Worm (Caenorhabditis elegans) whole organism, L4 larva: ENCODE data around the gene tor-2.

Source experiments
- F26F4.8 ChIP-seq: fragments of 200-800 bp; sonication (Bioruptor generic); conservative IDR thresholded peaks from 2 replicates; pipeline ENCODE4 v1.3.6; 2022; ENCODE audit warnings: missing genetic modification characterization, missing compliant biosample characterization
- ZK546.5 ChIP-seq, 2 experiments: sonication (generic microtip); optimal IDR thresholded peaks; 2 replicates each; lab custom pipeline; 2017; ENCODE audit warnings: missing biosample characterization in 2 of 2, missing genetic modification characterization in 2 of 2
- ama-1 ChIP-seq: fragments of 150-350 bp; optimal IDR thresholded peaks from 2 replicates; lab custom pipeline; 2014; ENCODE audit warnings: inconsistent platforms, mixed read lengths
- attf-4 ChIP-seq: sonication (generic microtip); optimal IDR thresholded peaks from 3 replicates; lab custom pipeline; 2017; ENCODE audit warnings: missing biosample characterization, missing genetic modification characterization
- ceh-28 ChIP-seq: fragments of 150-350 bp; optimal IDR thresholded peaks from 2 replicates; lab custom pipeline; 2014; ENCODE audit warnings: missing biosample characterization, missing genetic modification reagents, missing genetic modification characterization
- ceh-82 ChIP-seq: sonication (generic microtip); optimal IDR thresholded peaks from 2 replicates; lab custom pipeline; 2017; ENCODE audit warnings: missing biosample characterization, missing genetic modification characterization
- dpl-1 ChIP-seq: fragments of 150-350 bp; optimal IDR thresholded peaks from 2 replicates; lab custom pipeline; 2014; ENCODE audit warnings: missing biosample characterization, missing genetic modification reagents, missing genetic modification characterization
- lin-13 ChIP-seq: fragments of 150-350 bp; optimal IDR thresholded peaks from 2 replicates; lab custom pipeline; 2014; ENCODE audit warnings: missing biosample characterization, missing genetic modification reagents, missing genetic modification characterization
- nhr-237 ChIP-seq: sonication (generic microtip); optimal IDR thresholded peaks from 2 replicates; lab custom pipeline; 2017; ENCODE audit warnings: missing biosample characterization, missing genetic modification characterization
- nhr-76 ChIP-seq: fragments of 150-350 bp; optimal IDR thresholded peaks from 2 replicates; lab custom pipeline; 2014; ENCODE audit warnings: missing biosample characterization, missing genetic modification characterization
- pha-4 ChIP-seq, 2 experiments: fragments of 150-350 bp in 1 of 2; fragments of 200-800 bp in 1 of 2; sonication (Bioruptor generic) in 1 of 2; IDR thresholded peaks in 1 of 2; optimal IDR thresholded peaks in 1 of 2; 2 replicates each; pipeline versions ENCODE4 v1.3.6 to Lab custom; 2014 to 2022; ENCODE audit warnings: missing genetic modification characterization in 2 of 2, missing genetic modification reagents in 2 of 2, missing biosample characterization in 1 of 2, missing compliant biosample characterization in 1 of 2
- ztf-11 ChIP-seq: fragments of 150-350 bp; optimal IDR thresholded peaks from 2 replicates; lab custom pipeline; 2014; ENCODE audit warnings: missing biosample characterization, missing genetic modification characterization
- ztf-7 ChIP-seq: fragments of 150-350 bp; optimal IDR thresholded peaks from 2 replicates; lab custom pipeline; 2014; ENCODE audit warnings: missing biosample characterization, missing genetic modification characterization

- no peak for TF ChIP-seq ama-1 (lab: Kevin White, UChicago)
- TF ChIP-seq nhr-76 (tag; lab: Kevin White, UChicago) = no peak
- no peak for TF ChIP-seq ceh-82 (tag; lab: Kevin White, UChicago)
- TF ChIP-seq attf-4 = no peak
- TF ChIP-seq ZK546.5 (tag; optimal IDR thresholded peaks at IDR 0.05; lab: Kevin White, UChicago) = no peak
- TF ChIP-seq ztf-11 = no peak
- TF ChIP-seq lin-13 (GFP tag; lab: Kevin White, UChicago) = no peak
- no peak for TF ChIP-seq nhr-237
- no peak for TF ChIP-seq ztf-7 (tag; lab: Kevin White, UChicago)
- no peak for TF ChIP-seq pha-4 (GFP tag; IDR thresholded peaks at IDR 0.05; lab: Robert Waterston, UW)
- no peak for TF ChIP-seq pha-4 (tag; optimal IDR thresholded peaks at IDR 0.05; lab: Kevin White, UChicago)
- TF ChIP-seq F26F4.8 (GFP tag; lab: Robert Waterston, UW) = no peak
- no peak for TF ChIP-seq ceh-28 (tag; lab: Kevin White, UChicago)
- TF ChIP-seq dpl-1 = no peak
These were observed 31.9 kb upstream of the tor-2 start, which contains the start of gene srw-63 for ce11 chrIV:14015844-14016243.
